Fruit fly (Drosophila melanogaster) whole organism, wandering third instar larva: Measurements from ENCODE around the gene CG15170.
A peak's percentile ranks its signal among the peaks of the same experiment; 100 is the strongest.

Experiments used
- Abd-B ChIP-seq: fragments of >200 bp; optimal IDR thresholded peaks from 2 replicates; lab custom pipeline; 2017; ENCODE audit warnings: missing biosample characterization, missing genetic modification characterization
- CG32264 ChIP-seq: fragments of 200-800 bp; sonication (Bioruptor generic); optimal IDR thresholded peaks from 2 replicates; lab custom pipeline; 2016; ENCODE audit warnings: missing biosample characterization, missing genetic modification characterization
- CG9705 ChIP-seq: fragments of 200-800 bp; sonication (Bioruptor generic); optimal IDR thresholded peaks from 2 replicates; lab custom pipeline; 2018; ENCODE audit warnings: missing biosample characterization, mild to moderate bottlenecking, missing genetic modification characterization
- CrebA ChIP-seq: fragments of 200-800 bp; sonication (Bioruptor generic); optimal IDR thresholded peaks from 2 replicates; lab custom pipeline; 2016; ENCODE audit warnings: missing biosample characterization, mild to moderate bottlenecking, missing genetic modification characterization, borderline replicate concordance
- Dfd ChIP-seq: fragments of >200 bp; optimal IDR thresholded peaks from 2 replicates; lab custom pipeline; 2017; ENCODE audit warnings: missing biosample characterization, missing genetic modification characterization
- Dif ChIP-seq: fragments of 200-275, 200-300 bp; sonication (Bioruptor generic); optimal IDR thresholded peaks from 2 replicates; lab custom pipeline; 2018; ENCODE audit warnings: missing biosample characterization, missing genetic modification characterization; ENCODE audit not compliant: partially characterized antibody
- GATAd ChIP-seq: sonication (Bioruptor generic); optimal IDR thresholded peaks from 2 replicates; lab custom pipeline; 2016; ENCODE audit warnings: missing biosample characterization, missing genetic modification characterization
- HLH106 ChIP-seq: fragments of 200-800 bp; optimal IDR thresholded peaks from 3 replicates; lab custom pipeline; 2019; ENCODE audit warnings: missing biosample characterization, mild to moderate bottlenecking, missing genetic modification characterization, moderate library complexity
- Hnf4 ChIP-seq: fragments of 200-800 bp; sonication (Bioruptor generic); optimal IDR thresholded peaks from 2 replicates; lab custom pipeline; 2016; ENCODE audit warnings: missing biosample characterization, mild to moderate bottlenecking, missing genetic modification characterization
- Hr78 ChIP-seq: fragments of >200 bp; optimal IDR thresholded peaks from 2 replicates; lab custom pipeline; 2017; ENCODE audit warnings: missing biosample characterization, missing genetic modification characterization
- Hr83 ChIP-seq: fragments of 200-300 bp; sonication (Bioruptor generic); optimal IDR thresholded peaks from 2 replicates; lab custom pipeline; 2016; ENCODE audit warnings: missing biosample characterization, mild to moderate bottlenecking, missing genetic modification characterization, moderate library complexity; ENCODE audit not compliant: poor library complexity, severe bottlenecking
- Jra ChIP-seq: sonication (Bioruptor generic); optimal IDR thresholded peaks from 2 replicates; lab custom pipeline; 2016; ENCODE audit warnings: missing biosample characterization, missing genetic modification characterization
- Mio ChIP-seq: sonication (Bioruptor generic); optimal IDR thresholded peaks from 2 replicates; lab custom pipeline; 2016; ENCODE audit warnings: missing biosample characterization, missing genetic modification characterization
- Myc ChIP-seq: fragments of >200 bp; optimal IDR thresholded peaks from 2 replicates; lab custom pipeline; 2017
- N ChIP-seq: fragments of >200 bp; optimal IDR thresholded peaks from 2 replicates; lab custom pipeline; 2018; ENCODE audit warnings: missing biosample characterization, missing external identifiers, missing genetic modification characterization
- OdsH ChIP-seq: fragments of 200-800 bp; sonication (Bioruptor generic); optimal IDR thresholded peaks from 2 replicates; lab custom pipeline; 2016; ENCODE audit warnings: missing biosample characterization, mild to moderate bottlenecking, missing genetic modification characterization
- Rel ChIP-seq, 2 experiments: fragments of 200-800 bp; sonication (Bioruptor generic) in 1 of 2; optimal IDR thresholded peaks; 2 replicates in 1 of 2; 3 replicates in 1 of 2; lab custom pipeline; 2016 to 2019; ENCODE audit warnings: mild to moderate bottlenecking in 2 of 2, missing biosample characterization in 2 of 2, missing genetic modification characterization in 2 of 2, moderate library complexity in 1 of 2
- Sp1 ChIP-seq: fragments of 200-800 bp; sonication (Bioruptor generic); optimal IDR thresholded peaks from 3 replicates; lab custom pipeline; 2019; ENCODE audit warnings: missing biosample characterization, mild to moderate bottlenecking, missing genetic modification characterization, moderate library complexity
- Vsx2 ChIP-seq: fragments of 200-300, 225-300 bp; sonication (Bioruptor generic); optimal IDR thresholded peaks from 2 replicates; lab custom pipeline; 2018; ENCODE audit warnings: missing biosample characterization, missing genetic modification characterization; ENCODE audit not compliant: partially characterized antibody
- br ChIP-seq: fragments of 200-800 bp; sonication (Bioruptor generic); optimal IDR thresholded peaks from 2 replicates; lab custom pipeline; 2016; ENCODE audit warnings: missing biosample characterization, missing genetic modification characterization
- brk ChIP-seq: fragments of 200-800 bp; sonication (Bioruptor generic); optimal IDR thresholded peaks from 2 replicates; lab custom pipeline; 2016; ENCODE audit warnings: missing biosample characterization, mild to moderate bottlenecking, missing genetic modification characterization
- dl ChIP-seq, 2 experiments: fragments of 175-275, 200-275 bp in 1 of 2; fragments of 200-275 bp in 1 of 2; sonication (Bioruptor generic); optimal IDR thresholded peaks; lab custom pipeline; 2018; ENCODE audit warnings: mild to moderate bottlenecking in 2 of 2, missing biosample characterization in 2 of 2, missing genetic modification characterization in 2 of 2, moderate library complexity in 2 of 2; ENCODE audit not compliant: partially characterized antibody in 2 of 2, insufficient read depth in 1 of 2
- dmrt93B ChIP-seq: fragments of 200-800 bp; sonication (Bioruptor generic); optimal IDR thresholded peaks from 2 replicates; lab custom pipeline; 2018; ENCODE audit warnings: missing biosample characterization, mild to moderate bottlenecking, missing genetic modification characterization
- dsf ChIP-seq: sonication (Bioruptor generic); optimal IDR thresholded peaks from 2 replicates; lab custom pipeline; 2016; ENCODE audit warnings: missing biosample characterization, missing genetic modification characterization, borderline replicate concordance
- ey ChIP-seq: fragments of 200-800 bp; sonication (Bioruptor generic); optimal IDR thresholded peaks from 2 replicates; lab custom pipeline; 2016; ENCODE audit warnings: missing biosample characterization, missing genetic modification characterization
- foxo ChIP-seq, 2 experiments: fragments of 200-800 bp; sonication (Bioruptor generic); optimal IDR thresholded peaks; 2 replicates in 1 of 2; 3 replicates in 1 of 2; lab custom pipeline; 2016 to 2017; ENCODE audit warnings: missing biosample characterization in 2 of 2, missing genetic modification characterization in 2 of 2
- fru ChIP-seq: fragments of 200-800 bp; sonication (Bioruptor generic); optimal IDR thresholded peaks from 3 replicates; lab custom pipeline; 2016; ENCODE audit warnings: missing biosample characterization, mild to moderate bottlenecking, missing genetic modification characterization
- h ChIP-seq: fragments of 200-800 bp; sonication (Bioruptor generic); optimal IDR thresholded peaks from 3 replicates; lab custom pipeline; 2016; ENCODE audit warnings: missing biosample characterization, mild to moderate bottlenecking, missing genetic modification characterization
- jim ChIP-seq: fragments of 175-275, 200-325 bp; sonication (Bioruptor generic); optimal IDR thresholded peaks from 2 replicates; lab custom pipeline; 2016; ENCODE audit warnings: missing biosample characterization, mild to moderate bottlenecking, missing genetic modification characterization
- lola ChIP-seq: fragments of >200 bp; optimal IDR thresholded peaks from 2 replicates; lab custom pipeline; 2017; ENCODE audit warnings: missing biosample characterization, missing genetic modification characterization
- pan ChIP-seq: fragments of >200 bp; optimal IDR thresholded peaks from 2 replicates; lab custom pipeline; 2017
- psq ChIP-seq: fragments of 200-800 bp; sonication (Bioruptor generic); optimal IDR thresholded peaks from 3 replicates; lab custom pipeline; 2017; ENCODE audit warnings: missing biosample characterization, mild to moderate bottlenecking, missing genetic modification characterization, moderate library complexity
- rgr ChIP-seq: fragments of 200-800 bp; sonication (Bioruptor generic); optimal IDR thresholded peaks from 3 replicates; lab custom pipeline; 2016; ENCODE audit warnings: missing biosample characterization, mild to moderate bottlenecking, missing genetic modification characterization
- sage ChIP-seq: fragments of 200-800 bp; sonication (Bioruptor generic); optimal IDR thresholded peaks from 2 replicates; lab custom pipeline; 2016; ENCODE audit warnings: missing biosample characterization, mild to moderate bottlenecking, missing genetic modification characterization
- sv ChIP-seq: fragments of 200-800 bp; sonication (Bioruptor generic); optimal IDR thresholded peaks from 3 replicates; lab custom pipeline; 2016; ENCODE audit warnings: missing biosample characterization, missing genetic modification characterization
- tai ChIP-seq: sonication (Bioruptor generic); optimal IDR thresholded peaks from 2 replicates; lab custom pipeline; 2016; ENCODE audit warnings: missing biosample characterization, missing genetic modification characterization
- usp ChIP-seq: fragments of >200 bp; optimal IDR thresholded peaks from 2 replicates; lab custom pipeline; 2017; ENCODE audit warnings: missing biosample characterization, missing genetic modification characterization
- woc ChIP-seq: sonication (Bioruptor generic); optimal IDR thresholded peaks from 2 replicates; lab custom pipeline; 2016; ENCODE audit warnings: missing biosample characterization, mild to moderate bottlenecking, missing genetic modification characterization

CG15170 gene

dm6 chr2L:19010037-19010436 is 20.0 kb upstream of the CG15170 start:
- TF ChIP-seq Rel (GFP tag; optimal IDR thresholded peaks at IDR 0.05; lab: Kevin White, UChicago) (no peak), Rel (tag; optimal IDR thresholded peaks at IDR 0.05; lab: Kevin White, UChicago) (no peak), dl (GFP tag; optimal IDR thresholded peaks at IDR 0.05; lab: Kevin White, UChicago; ENCODE audit: insufficient read depth in 1 of 2, partially characterized antibody in 2 of 2) (no peak), tai (GFP tag; lab: Kevin White, UChicago) (no peak), Sp1 (GFP tag; lab: Kevin White, UChicago) (no peak), foxo (GFP tag; optimal IDR thresholded peaks at IDR 0.05; lab: Kevin White, UChicago) (no peak), CG32264 (no peak), Myc (lab: Kevin White, UChicago) (no peak), jim (GFP tag; lab: Kevin White, UChicago) (no peak), sage (GFP tag; lab: Kevin White, UChicago) (no peak), brk (GFP tag; lab: Kevin White, UChicago) (no peak), fru (GFP tag; lab: Kevin White, UChicago) (no peak), rgr (GFP tag; lab: Kevin White, UChicago) (no peak), dsf (GFP tag; lab: Kevin White, UChicago) (no peak), Mio (no peak), h (GFP tag; lab: Kevin White, UChicago) (no peak), Hnf4 (GFP tag; lab: Kevin White, UChicago) (no peak), Hr83 (no peak), usp (GFP tag; lab: Kevin White, UChicago) (no peak), CG9705 (GFP tag; lab: Kevin White, UChicago) (no peak), Jra (GFP tag; lab: Kevin White, UChicago) (no peak)
- TF ChIP-seq, all 38 proteins: peak for 0

dm6 chr2L:19009130-19009529 is 19.1 kb upstream of the CG15170 start, which contains the start of gene RpL30:
TSS of gene RpL30 (minus strand) at chr2L:19009306.
- TF ChIP-seq CrebA (GFP tag; lab: Kevin White, UChicago) (no peak), ey (GFP tag; lab: Kevin White, UChicago) (peak; percentile 54), foxo (GFP tag; optimal IDR thresholded peaks at IDR 0.05; lab: Kevin White, UChicago) (peak; percentile 46 to 79), fru (GFP tag; lab: Kevin White, UChicago) (peak; percentile 81), h (GFP tag; lab: Kevin White, UChicago) (peak; percentile 90), br (GFP tag; lab: Kevin White, UChicago) (peak; percentile 90), Rel (GFP tag; optimal IDR thresholded peaks at IDR 0.05; lab: Kevin White, UChicago) (no peak), Rel (tag; optimal IDR thresholded peaks at IDR 0.05; lab: Kevin White, UChicago) (peak; percentile 78), HLH106 (tag; lab: Kevin White, UChicago) (peak; percentile 78), sv (GFP tag; lab: Kevin White, UChicago) (peak; percentile 88), brk (GFP tag; lab: Kevin White, UChicago) (no peak), Mio (peak; percentile 71), dsf (GFP tag; lab: Kevin White, UChicago) (peak; percentile 22), pan (lab: Kevin White, UChicago) (no peak), usp (GFP tag; lab: Kevin White, UChicago) (no peak), Hr78 (GFP tag; lab: Kevin White, UChicago) (no peak), sage (GFP tag; lab: Kevin White, UChicago) (peak; percentile 33), CG9705 (GFP tag; lab: Kevin White, UChicago) (peak; percentile 87), Hnf4 (GFP tag; lab: Kevin White, UChicago) (peak; percentile 81), Abd-B (no peak), Jra (GFP tag; lab: Kevin White, UChicago) (peak; percentile 71), woc (GFP tag; lab: Kevin White, UChicago) (peak; percentile 51), Sp1 (GFP tag; lab: Kevin White, UChicago) (peak; percentile 92), tai (GFP tag; lab: Kevin White, UChicago) (no peak), GATAd (GFP tag; lab: Kevin White, UChicago) (no peak), rgr (GFP tag; lab: Kevin White, UChicago) (peak; percentile 94), Dif (GFP tag; lab: Kevin White, UChicago) (peak; percentile 49), Myc (lab: Kevin White, UChicago) (peak; percentile 97), Dfd (no peak), dl (GFP tag; optimal IDR thresholded peaks at IDR 0.05; lab: Kevin White, UChicago; ENCODE audit: insufficient read depth in 1 of 2, partially characterized antibody in 2 of 2) (no peak), Vsx2 (GFP tag; lab: Kevin White, UChicago) (no peak), lola (GFP tag; lab: Kevin White, UChicago) (no peak), dmrt93B (GFP tag; lab: Kevin White, UChicago) (peak; percentile 87), N (no peak), Hr83 (peak; percentile 85), CG32264 (peak; percentile 68), OdsH (GFP tag; lab: Kevin White, UChicago) (peak; percentile 82), jim (GFP tag; lab: Kevin White, UChicago) (no peak), psq (peak; percentile 56)
